Fruit fly (Drosophila melanogaster): Measurements from ENCODE around the gene fred.

Gene fred

DNA sequence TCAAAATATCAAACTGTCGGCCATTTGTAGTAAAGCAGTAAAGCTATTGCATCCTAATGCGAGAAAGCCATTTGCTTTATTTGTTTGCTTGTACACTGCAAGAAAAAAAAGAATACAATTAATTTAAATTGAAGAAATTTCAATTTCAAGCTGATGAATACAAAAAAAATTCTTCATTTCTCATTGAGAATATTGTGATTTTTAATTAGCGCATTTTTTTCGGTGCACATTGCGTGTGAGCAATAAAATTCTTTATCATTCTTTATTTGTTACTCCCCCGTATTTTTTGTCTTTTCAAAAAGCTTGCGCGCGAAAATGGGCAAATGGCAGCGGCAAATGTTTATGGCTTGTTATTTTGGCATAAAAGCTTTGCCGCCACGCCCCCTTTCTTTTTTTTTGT lies 20.6 kb upstream of the fred start:
- no peak for TF ChIP-seq CG17801 (GFP tag; optimal IDR thresholded peaks at IDR 0.05; ENCODE audit: partially characterized antibody)

DNA sequence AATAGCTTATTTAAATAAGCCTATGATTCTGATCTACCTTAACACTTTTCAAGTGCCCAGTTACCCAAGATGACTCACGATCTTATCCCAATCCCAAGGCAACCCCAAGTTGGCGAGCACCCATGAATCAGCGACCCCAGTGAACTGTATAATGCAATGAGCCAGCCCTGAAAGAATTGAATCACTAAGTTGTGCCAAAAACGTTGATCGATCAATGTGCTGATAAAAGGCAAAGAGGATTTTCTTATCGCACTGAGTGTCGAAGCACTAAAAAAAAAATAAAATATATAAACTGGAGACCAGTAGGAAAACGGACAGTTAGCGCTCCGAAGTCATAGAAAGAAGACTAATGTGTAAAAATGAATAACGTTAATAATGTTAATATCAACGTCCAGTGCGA lies 16.8 kb upstream of the fred start, which contains the start of gene CG43774:
Gene CG43774, plus strand, starts transcription at position 301 of the 400 bp plus-strand sequence.
- no peak for TF ChIP-seq CG17801 (GFP tag; optimal IDR thresholded peaks at IDR 0.05; ENCODE audit: partially characterized antibody)

DNA sequence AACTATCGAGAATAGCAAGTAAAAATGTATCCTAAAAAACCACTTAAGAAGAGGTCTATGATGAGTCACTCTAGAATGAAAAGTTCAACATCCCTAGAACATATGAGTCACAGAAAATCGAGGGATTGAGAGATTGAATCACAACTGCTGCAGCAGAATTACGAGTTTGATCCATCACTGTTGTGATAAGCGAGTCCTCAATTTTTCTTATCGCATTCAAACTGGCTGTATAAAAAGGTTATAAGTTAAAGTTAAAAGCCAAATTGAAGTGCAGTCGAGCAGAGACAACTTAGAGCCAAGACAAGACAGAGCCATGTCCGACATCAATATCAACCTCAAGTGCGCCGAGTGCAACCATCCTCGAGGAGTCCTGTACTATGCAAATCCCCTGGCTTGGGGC lies 15.9 kb upstream of the fred start, which contains the start of gene CG43773:
Gene CG43773, plus strand, starts transcription at position 301 of the 400 bp plus-strand sequence.
- no peak for TF ChIP-seq CG17801 (GFP tag; optimal IDR thresholded peaks at IDR 0.05; ENCODE audit: partially characterized antibody)

DNA sequence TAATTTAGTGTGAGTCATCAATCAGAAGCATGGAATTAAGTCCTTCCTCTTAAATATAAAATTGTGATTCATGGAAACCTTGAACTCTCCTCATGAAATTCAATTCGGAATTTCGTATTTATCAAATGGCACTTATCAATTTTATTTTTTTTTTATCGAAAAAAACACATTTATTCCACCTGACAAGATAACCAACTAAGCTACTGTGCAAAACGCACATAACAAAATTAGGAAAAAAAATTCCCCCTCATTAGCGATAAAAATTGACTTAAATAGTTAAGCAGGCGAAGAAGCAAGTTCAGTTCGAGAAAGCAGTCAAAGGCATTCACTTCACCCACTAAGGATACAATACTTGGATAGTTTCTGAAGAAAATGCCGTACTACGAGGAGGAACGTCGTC lies 14.2 kb upstream of the fred start, which contains the start of gene CG15423:
Gene CG15423, plus strand, starts transcription at position 301 of the 400 bp plus-strand sequence.
- TF ChIP-seq CG17801 (GFP tag; optimal IDR thresholded peaks at IDR 0.05; ENCODE audit: partially characterized antibody): no peak

DNA sequence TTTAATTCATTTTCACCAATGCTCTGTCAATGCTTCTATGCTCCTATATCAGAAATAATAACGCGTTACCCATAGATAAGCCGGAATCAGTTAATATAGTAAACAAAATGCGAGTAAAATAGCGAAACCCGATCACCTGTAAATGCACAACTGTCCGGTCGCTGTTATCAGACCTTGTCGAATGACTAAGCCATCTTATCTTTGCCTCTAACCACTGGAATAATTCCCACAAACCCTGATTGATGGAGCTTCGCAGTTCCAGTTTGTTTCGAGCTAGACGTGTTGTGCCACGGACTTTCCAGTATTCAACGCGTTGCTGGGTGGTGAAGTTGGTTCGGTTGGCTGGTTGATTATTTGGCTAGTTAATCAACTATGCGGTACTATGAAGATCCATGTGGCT lies 13.2 kb upstream of the fred start, which contains the start of gene CG15422:
Gene CG15422, plus strand, starts transcription at position 301 of the 400 bp plus-strand sequence.
- no peak for TF ChIP-seq CG17801 (GFP tag; optimal IDR thresholded peaks at IDR 0.05; ENCODE audit: partially characterized antibody)

DNA sequence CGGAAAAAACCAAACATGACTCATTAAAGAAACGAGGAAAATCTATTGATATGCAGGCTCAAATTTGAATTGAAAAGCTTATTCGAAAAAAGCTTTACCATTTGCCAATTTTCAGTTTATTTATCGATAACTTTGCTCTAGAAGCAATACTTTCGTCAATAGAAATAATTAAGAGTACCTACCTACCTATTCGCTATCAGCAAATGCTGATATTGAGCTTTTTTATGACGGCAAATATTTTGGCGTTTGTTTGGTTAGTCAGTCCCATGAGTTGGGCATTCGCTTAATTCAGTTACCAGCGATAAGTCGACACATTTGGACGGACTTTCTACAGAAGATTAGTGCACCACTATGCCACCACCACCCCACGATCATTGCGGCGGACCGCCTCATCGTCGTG lies 12.3 kb upstream of the fred start, which contains the start of gene CG34176:
Gene CG34176, plus strand, starts transcription at position 301 of the 400 bp plus-strand sequence.
- TF ChIP-seq CG17801 (GFP tag; optimal IDR thresholded peaks at IDR 0.05; ENCODE audit: partially characterized antibody): no peak

DNA sequence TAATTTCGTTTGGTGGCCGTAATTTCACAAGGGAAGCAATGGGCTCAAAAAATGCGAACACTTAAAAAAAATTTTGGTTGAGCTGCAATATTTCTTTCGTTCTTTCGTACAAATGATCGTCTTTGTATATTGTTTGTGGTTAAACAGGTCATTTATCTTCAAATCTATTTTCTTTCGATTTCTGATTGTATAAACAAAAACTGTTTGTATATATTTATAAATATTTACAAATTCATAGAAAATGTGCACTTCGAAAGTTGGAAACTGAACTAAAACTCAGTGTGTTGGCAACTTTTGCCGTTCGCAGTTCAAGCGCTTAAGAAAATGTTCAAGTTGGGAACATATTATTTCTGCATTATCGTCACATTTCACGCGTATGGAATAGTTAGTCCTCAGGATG lies 8.2 kb upstream of the fred start, which contains the start of gene CG43797:
Gene CG43797, plus strand, starts transcription at position 301 of the 400 bp plus-strand sequence.
- TF ChIP-seq CG17801 (GFP tag; optimal IDR thresholded peaks at IDR 0.05; ENCODE audit: partially characterized antibody): no peak

DNA sequence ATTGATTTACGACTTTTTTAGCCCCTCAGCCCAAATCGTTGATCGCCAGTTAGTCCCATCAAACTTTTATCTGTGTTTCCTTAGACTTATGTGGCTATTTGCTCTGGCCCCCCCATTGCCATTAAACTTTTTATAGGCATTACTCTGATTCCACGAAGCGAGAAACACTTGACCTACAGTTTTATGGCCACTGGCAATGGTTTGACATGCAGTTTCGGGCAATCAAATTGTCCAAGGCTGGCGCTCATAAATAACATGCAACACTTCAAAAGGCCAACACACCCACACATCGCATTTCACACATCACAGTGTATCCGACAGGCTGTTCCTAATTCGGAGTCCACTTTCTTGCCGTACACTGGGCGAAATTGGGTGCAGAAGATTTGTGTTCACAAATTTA lies 23.2 kb downstream of the fred start:
- no peak for TF ChIP-seq CG17801 (GFP tag; optimal IDR thresholded peaks at IDR 0.05; ENCODE audit: partially characterized antibody)

DNA sequence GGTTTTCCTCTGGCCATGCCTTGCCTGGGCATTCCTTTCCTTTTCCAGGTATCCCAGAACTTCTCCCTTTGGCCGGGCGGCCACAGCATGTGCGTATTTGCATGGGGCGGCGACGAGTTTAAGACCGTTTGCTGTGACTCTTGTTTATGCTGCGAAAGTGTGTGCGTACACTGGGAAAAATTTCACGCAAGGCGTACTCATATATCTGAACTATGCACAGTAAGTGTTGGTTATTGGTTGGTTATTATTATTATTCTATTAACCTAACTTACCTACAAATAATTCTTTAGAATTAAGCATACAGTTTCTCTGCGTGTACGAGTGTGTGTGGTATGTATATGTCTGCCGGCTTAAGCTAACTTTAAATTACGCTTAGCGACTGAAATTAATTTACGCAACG lies 49.4 kb downstream of the fred start:
- no peak for TF ChIP-seq CG17801 (GFP tag; optimal IDR thresholded peaks at IDR 0.05; ENCODE audit: partially characterized antibody)

DNA sequence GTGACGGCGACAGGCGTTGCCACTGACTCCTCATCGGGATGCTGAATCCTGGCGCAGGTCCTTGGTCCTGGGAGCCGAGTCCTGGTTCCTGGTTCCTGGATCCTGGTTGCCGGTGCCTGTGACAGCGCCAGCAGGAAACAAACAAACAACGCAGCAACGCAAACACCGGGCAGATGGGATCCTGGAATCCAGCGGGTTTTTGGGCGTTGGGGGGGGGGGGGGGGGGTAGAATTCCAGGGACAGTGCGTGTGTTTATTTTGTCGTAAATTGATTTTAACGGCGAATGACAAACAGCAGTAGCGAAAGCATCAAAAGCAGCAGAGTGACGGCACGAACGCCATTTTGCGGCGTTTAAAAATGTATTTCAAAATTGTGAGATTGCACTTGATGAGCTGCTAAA lies 51.2 kb downstream of the fred start:
- TF ChIP-seq CG17801 (GFP tag; optimal IDR thresholded peaks at IDR 0.05; ENCODE audit: partially characterized antibody): no peak

DNA sequence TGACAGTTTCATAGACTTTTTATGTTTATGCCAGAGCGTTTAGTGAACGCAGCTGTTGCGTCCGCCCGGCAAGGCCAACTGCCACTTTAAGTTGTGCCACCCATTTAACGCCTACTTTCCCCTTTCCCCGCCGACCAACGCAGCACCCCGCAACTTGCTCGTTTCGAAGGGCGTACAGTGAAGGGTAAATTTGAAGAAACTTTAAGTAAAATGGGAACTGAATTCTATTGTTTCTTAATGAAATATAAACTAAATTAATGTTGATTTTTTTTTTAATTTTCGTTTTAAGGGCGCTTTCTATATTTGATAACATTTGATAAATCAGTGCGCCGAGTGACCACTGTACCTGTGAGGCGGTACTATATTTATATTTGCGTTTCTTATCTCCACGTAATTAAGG lies 52.7 kb downstream of the fred start:
- no peak for TF ChIP-seq CG17801 (GFP tag; optimal IDR thresholded peaks at IDR 0.05; ENCODE audit: partially characterized antibody)

DNA sequence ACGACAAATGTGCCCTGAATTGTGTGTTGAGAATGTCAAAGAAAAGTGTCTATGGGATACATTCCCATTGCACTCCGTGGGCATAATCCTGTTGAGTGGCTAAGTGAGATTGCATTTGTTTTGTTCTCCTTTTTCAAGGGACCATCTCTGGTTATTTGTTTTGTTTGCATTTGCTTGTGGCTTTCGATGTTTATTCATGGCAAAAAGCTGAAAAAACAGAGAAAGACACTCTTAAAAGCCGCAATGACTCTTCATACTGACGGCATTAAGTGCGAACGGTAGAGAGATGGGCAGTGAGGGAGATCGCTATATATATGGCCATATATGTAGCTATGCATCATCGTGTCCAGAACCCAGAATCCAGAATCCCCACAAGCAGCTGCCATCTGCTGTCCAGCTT lies 55.8 kb downstream of the fred start:
- TF ChIP-seq CG17801 (GFP tag; optimal IDR thresholded peaks at IDR 0.05; ENCODE audit: partially characterized antibody): no peak

DNA sequence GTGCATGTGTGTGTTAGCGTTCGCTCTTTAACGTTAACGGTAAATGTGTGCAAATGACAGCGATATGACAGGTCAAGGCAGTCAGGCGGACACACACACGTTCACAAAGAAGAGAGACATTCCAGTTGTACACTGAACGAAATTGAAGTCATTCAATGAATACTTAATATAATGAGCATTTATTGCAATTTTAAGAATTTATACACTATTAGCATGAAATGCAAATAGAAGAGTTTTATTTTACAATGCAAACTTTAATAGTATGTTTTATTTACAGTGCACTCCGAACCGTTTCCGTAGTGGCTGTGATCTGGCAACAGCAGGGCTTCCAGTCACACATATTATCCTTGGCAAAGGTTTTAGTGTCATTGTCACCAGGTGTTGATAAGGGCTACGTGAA lies 56.5 kb downstream of the fred start:
- TF ChIP-seq CG17801 (GFP tag; optimal IDR thresholded peaks at IDR 0.05; ENCODE audit: partially characterized antibody): no peak

DNA sequence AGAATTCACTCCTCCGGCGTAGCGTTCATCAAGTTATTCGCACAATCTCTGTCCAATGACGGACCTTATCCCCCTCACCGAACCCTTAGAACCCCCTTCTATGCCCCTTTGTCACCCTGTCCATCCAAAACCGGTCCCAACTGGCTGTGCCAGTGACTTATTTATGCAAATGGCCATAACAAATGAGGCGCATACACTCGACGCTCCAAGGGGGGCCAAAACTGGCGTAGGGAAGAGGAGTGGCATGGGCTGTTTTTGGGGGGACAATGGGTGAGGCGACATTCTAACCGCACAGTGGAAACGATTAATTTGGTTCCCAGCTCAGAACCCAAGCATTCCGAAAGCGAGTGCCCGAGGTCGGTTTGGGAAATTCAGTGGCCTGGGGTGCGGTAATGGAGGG lies 57.8 kb downstream of the fred start:
- no peak for TF ChIP-seq CG17801 (GFP tag; optimal IDR thresholded peaks at IDR 0.05; ENCODE audit: partially characterized antibody)

DNA sequence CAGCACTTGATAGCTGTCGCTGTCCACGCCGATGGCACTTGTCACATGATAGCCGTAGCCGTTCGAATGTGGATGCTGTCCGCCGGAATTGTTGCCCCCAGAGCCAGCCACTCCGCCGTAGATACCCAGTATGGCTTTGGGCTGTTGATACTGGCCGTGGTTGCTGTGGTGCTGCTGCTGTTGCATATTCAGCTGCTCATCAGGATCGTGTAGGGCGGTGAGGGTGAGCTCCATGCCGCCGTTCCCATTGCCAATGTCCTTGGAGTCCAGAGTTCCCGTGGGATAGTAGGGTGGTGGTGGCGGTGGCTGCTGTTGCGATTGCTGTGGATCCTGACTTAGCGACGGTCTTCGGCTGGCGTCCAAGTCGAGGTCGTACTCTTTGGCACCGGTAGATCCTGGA lies 74.7 kb downstream of the fred start:
- no peak for TF ChIP-seq CG17801 (GFP tag; optimal IDR thresholded peaks at IDR 0.05; ENCODE audit: partially characterized antibody)

DNA sequence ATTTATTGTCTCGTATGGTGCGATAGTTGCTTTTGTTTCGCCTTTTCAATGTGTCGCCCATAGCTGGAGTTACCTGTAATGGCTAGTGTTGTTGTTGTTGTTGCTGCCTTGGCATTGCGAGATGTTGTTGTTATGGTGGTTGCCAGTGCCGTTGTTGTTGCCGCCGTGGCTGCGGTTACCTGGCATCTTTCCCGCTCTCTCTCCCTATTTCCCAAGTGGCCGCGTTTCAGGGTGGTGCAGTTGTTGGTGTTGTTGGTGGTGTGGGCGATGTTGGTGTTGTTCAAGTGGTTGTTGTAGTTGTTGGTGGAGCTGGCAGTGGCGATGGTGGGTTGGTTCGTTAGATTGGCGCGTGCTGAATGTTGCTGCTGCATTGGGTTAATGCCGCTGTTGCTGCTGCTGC lies 76.9 kb downstream of the fred start:
- TF ChIP-seq CG17801 (GFP tag; optimal IDR thresholded peaks at IDR 0.05; ENCODE audit: partially characterized antibody): no peak

DNA sequence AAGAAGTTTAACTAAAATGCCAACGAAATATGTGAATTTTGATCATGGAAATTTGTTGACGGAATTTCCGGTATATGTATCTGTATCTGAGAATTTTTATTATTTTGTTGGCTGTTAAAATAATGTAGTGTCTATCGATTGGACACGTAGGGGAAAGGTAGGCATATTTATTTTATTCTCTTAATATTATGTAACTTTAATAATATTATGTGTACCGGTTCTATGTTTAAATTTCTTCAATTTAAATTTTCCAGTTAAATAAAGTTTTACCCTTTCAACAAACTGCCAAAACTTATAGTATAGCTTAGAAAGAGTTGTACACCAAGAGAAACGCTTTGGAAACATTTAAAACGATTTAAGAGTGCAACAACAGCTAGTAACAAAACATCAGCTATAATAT lies 77.3 kb downstream of the fred start, which contains the start of gene Fpgs2:
Gene Fpgs2, minus strand, starts transcription at position 101 of the 400 bp plus-strand sequence.
- no peak for TF ChIP-seq CG17801 (GFP tag; optimal IDR thresholded peaks at IDR 0.05; ENCODE audit: partially characterized antibody)
